Fruit fly (Drosophila melanogaster) whole organism, larva: ENCODE results near the gene Wdr33.
A peak's percentile ranks its signal among the peaks of the same experiment; 100 is the strongest.

Experiments used
- noc ChIP-seq: fragments of 200-800 bp; sonication (Bioruptor generic); optimal IDR thresholded peaks from 3 replicates; lab custom pipeline; 2019; ENCODE audit warnings: missing biosample characterization, mild to moderate bottlenecking, missing genetic modification characterization, moderate library complexity

Gene Wdr33

dm6 chr3R:5660198-5660893, at the start of gene Wdr33:
Gene Wdr33 (plus strand): TSS chr3R:5660635.
- no peak for TF ChIP-seq noc

- TF ChIP-seq noc: no peak
Measured at dm6 chr3R:5610656-5611055, 49.8 kb upstream of the Wdr33 start.

- TF ChIP-seq noc: no peak
Measured at dm6 chr3R:5611167-5611566, 49.3 kb upstream of the Wdr33 start.

dm6 chr3R:5611733-5612132, 48.7 kb upstream of the Wdr33 start:
- no peak for TF ChIP-seq noc

- TF ChIP-seq noc: no peak
Measured at dm6 chr3R:5612372-5613113, 47.9 kb upstream of the Wdr33 start, which contains the start of gene Rga. Gene Rga (minus strand): TSS chr3R:5613112.

DNA sequence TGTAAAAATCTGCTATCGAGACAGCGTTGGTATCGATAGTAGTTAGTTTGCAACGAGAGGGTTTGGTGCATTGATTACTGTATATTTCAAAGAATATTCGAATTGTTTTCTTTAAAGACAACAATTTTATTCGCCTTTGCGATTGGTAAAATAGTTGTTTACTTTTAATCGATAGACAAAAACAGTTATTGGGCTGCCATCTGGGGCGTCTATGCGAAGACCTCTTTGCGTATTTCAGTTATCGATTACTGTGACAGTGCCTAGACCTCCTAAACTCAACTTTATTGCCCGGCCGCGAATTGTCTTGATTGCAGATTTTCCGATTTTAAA, 47.4 kb upstream of the Wdr33 start, which contains the start of gene Atu:
Gene Atu, plus strand, starts transcription at position 245 of the 330 bp plus-strand sequence.
- no peak for TF ChIP-seq noc

dm6 chr3R:5615484-5615883, 45.0 kb upstream of the Wdr33 start:
- no peak for TF ChIP-seq noc

- TF ChIP-seq noc: no peak
Measured at dm6 chr3R:5617923-5618623, 42.4 kb upstream of the Wdr33 start.

DNA sequence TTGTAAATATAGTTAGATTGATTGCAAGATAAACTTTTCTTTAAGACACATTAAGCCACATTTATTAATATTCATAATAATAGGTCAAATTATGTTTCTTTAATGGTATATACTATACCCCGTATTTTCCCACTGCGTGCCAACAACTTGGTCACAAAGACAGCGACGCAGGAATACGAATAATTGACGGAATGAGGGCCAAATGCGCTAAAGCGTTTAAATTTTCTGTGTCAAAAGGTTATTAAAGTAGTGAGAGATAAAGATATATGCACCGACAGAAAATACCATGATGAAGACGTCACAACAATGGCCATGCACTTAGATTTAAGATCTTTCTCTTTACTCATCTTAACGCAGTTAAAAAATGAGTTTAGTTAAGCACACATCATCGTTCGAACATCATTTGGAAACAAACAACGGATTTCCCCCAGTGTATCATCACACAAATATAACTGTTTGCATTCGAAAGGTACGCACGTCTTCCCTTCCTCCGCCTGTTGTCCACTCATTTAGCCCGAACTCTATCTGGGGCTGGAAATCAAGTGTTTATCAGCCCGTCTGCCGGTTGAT, 40.0 kb upstream of the Wdr33 start:
- TF ChIP-seq noc: peak; percentile 76

DNA sequence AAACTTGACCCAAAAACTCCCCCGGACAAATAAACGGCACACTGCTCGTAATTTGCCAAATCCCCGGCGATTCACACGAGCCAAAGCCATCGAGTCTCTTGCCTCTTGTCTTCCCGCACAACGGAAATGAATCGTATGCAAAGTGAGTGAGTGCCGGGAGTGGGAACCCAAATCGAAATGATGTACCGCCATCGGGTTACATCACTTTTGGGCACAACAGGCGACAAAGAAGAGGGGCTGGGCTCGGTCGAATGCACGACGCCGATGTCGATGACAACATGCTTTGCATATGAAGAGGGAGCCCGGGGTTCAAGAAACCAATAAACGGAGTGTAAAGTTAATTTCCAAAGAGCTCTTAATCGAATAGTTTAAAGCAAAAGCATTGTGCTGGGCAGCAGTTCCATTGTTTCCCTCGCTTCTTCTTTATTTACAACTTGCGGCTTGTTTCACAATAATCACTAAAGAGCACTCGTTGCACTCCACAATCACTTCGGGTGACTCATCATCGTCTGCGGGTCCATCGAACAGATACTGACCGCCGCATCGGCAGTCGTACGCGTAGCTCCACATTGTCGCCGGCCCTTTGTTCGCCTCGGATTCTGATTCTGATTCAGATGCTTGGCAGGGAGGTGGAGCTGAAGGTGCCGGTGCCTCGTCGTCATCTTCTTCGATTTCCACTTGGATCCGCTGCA, 38.6 kb upstream of the Wdr33 start:
- no peak for TF ChIP-seq noc

- no peak for TF ChIP-seq noc
Measured at dm6 chr3R:5622406-5622752, 38.1 kb upstream of the Wdr33 start.

DNA sequence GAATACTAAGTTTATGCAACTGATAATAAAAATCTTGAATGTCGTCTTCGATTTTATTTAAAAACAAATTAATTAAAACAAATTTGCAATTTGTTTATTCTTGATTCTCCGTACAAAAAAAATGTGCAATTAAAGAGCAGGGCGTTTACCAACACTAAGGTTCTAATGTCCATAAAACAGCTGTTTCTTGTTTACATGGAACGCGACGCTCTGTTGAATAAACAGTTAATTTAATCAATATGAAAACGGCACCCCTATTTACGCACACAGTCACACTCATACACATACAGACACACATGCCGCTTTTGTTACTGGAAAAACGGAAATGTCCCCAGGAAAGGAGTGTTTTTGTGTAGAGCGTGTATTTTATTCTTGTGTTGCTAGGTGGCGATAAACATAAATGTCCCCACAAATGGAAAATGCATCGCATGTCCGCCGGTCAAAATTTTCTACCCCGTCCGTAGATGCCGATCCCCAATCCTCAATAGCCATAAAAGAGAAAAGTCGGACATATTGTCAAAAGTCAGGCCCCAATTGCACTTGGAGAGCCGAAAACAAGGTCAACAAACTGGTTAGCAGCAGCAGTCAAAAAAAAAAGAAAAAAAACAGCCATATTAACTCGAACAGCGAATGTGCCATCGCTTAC, 37.3 kb upstream of the Wdr33 start:
- TF ChIP-seq noc: peak; percentile 46

- peak; percentile 80 for TF ChIP-seq noc
Measured at dm6 chr3R:5624115-5624878, 36.1 kb upstream of the Wdr33 start, which contains the start of the genes Dph4, Spec2 and RpL13A. Gene Dph4 (minus strand): TSS chr3R:5624125. Gene Spec2 (minus strand): TSS chr3R:5624125. Gene RpL13A (plus strand): TSS chr3R:5624474.

- TF ChIP-seq noc: no peak
Measured at dm6 chr3R:5627552-5627951, 32.9 kb upstream of the Wdr33 start, which contains the start of gene CG31551. Gene CG31551 (plus strand): TSS chr3R:5627852.

dm6 chr3R:5632182-5632581, 28.3 kb upstream of the Wdr33 start, which contains the start of gene CG31549:
Gene CG31549 (plus strand): TSS chr3R:5632192.
- TF ChIP-seq noc: no peak
